Fruit fly (Drosophila melanogaster) whole organism, embryonic: ENCODE data around the gene grsm.

ENCODE experiments used
- CG17186 ChIP-seq: fragments of 200-800 bp; sonication (Bioruptor generic); optimal IDR thresholded peaks from 3 replicates; lab custom pipeline; 2017; ENCODE audit warnings: missing biosample characterization, missing genetic modification reagents, missing genetic modification characterization
- CG2202 ChIP-seq: fragments of 200-800 bp; sonication (Bioruptor generic); optimal IDR thresholded peaks from 2 replicates; lab custom pipeline; 2018; ENCODE audit warnings: missing biosample characterization, mild to moderate bottlenecking, missing genetic modification characterization
- chif ChIP-seq, 2 experiments: fragments of 200-800 bp; sonication (Bioruptor generic); optimal IDR thresholded peaks; 3 replicates each; lab custom pipeline; 2016; ENCODE audit warnings: missing biosample characterization in 2 of 2, missing genetic modification characterization in 2 of 2
- ftz-f1 ChIP-seq: fragments of 200-800 bp; sonication (Bioruptor generic); optimal IDR thresholded peaks from 2 replicates; lab custom pipeline; 2016; ENCODE audit warnings: missing biosample characterization, missing genetic modification characterization
- ssp ChIP-seq: fragments of 200-800 bp; sonication (Bioruptor generic); IDR thresholded peaks from 2 replicates; pipeline ENCODE4 v1.3.6; 2022; ENCODE audit warnings: missing biosample characterization, missing genetic modification characterization

- TF ChIP-seq ssp (GFP tag; lab: Robert Waterston, UW): no peak
- no peak for TF ChIP-seq chif (GFP tag; optimal IDR thresholded peaks at IDR 0.05; lab: Kevin White, UChicago)
- TF ChIP-seq CG2202 (tag; lab: Kevin White, UChicago): no peak
- TF ChIP-seq ftz-f1 (GFP tag; lab: Kevin White, UChicago): no peak
- TF ChIP-seq CG17186: no peak
These were observed 44.1 kb upstream of the grsm start, which contains the start of gene CtBP for dm6 chr3R:13011621-13011963.
